Worm (Caenorhabditis elegans) whole organism, L4/young adult: Measurements from ENCODE around the gene W04E12.4.

Source experiments
- W03F9.2 ChIP-seq: fragments of 150-350 bp; optimal IDR thresholded peaks from 2 replicates; lab custom pipeline; 2014; ENCODE audit warnings: missing biosample characterization, missing genetic modification characterization
- dao-5 ChIP-seq: sonication (generic microtip); optimal IDR thresholded peaks from 2 replicates; lab custom pipeline; 2016; ENCODE audit warnings: missing genotype, missing genetic modification characterization, moderate library complexity, missing compliant biosample characterization
- him-1 ChIP-seq: sonication (generic microtip); optimal IDR thresholded peaks from 2 replicates; lab custom pipeline; 2016; ENCODE audit warnings: missing genotype, missing genetic modification reagents, missing genetic modification characterization, missing compliant biosample characterization

The W04E12.4 gene

DNA sequence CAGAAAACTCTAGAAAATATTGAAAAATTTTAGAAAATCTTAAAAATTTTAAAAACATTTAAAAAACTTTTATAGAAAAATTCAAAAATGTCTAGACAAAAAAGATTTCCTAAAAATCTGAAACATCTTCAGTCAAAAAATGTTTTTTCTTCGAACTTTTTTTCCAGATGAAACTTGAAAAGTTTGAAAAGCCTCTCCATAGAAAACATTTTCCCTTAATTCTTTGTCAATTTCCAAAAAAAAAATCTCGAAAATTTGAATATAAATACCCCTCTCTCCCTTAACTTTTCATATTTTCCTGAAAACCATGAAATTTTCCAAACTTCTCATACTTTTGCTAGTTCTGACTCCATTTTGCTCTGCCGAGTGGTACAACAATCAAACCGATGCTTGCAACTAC is 14.7 kb upstream of the W04E12.4 start, which contains the start of gene Y116F11A.3:
Gene Y116F11A.3, plus strand, starts transcription at position 301 of the 400 bp plus-strand sequence.
- no peak for TF ChIP-seq W03F9.2 (tag; lab: Kevin White, UChicago)
- no peak for TF ChIP-seq dao-5 (tag; lab: Kevin White, UChicago)
- TF ChIP-seq him-1: no peak

DNA sequence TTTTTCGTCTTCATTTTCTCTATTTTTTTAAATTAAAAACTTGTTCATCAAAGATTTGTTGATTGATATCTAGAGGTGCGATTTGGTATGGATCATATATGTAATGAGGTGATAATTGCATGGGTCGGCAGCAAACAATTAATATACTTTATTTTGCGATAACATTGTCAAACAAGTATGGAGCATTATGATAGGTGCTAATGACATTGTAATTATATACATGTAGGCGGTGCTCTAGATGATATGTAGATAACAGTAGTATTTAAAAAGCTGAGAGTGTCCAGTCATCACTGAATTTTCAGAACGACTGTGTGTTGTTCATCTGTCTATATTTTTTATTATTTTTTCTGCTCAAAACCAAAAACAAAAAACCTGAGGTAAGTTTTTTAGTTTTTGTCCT is 13.1 kb upstream of the W04E12.4 start, which contains the start of gene Y116F11A.1:
Gene Y116F11A.1, plus strand, starts transcription at position 301 of the 400 bp plus-strand sequence.
- no peak for TF ChIP-seq him-1
- TF ChIP-seq W03F9.2 (tag; lab: Kevin White, UChicago): no peak
- TF ChIP-seq dao-5 (tag; lab: Kevin White, UChicago): no peak

DNA sequence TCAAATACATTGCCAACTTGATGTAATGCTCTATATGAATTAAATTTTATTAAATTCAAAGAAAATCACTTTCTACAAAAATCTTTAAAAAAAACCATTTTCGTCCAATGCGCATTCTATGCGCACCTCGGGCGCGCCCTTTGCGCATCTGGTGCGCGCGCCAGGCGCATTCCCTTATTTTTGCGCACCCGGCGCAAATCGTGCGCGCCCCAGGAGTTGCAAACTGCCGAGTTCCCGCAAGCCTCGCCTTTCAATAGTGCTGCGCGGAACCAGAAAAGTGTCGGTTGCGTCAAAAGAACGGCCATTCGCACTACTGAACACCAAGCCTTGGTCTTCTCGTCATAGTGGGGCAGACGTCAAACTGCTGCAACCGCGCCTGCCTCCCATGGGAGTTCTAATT is 9.7 kb upstream of the W04E12.4 start:
- TF ChIP-seq him-1 (no peak), W03F9.2 (tag; lab: Kevin White, UChicago) (no peak), dao-5 (tag; lab: Kevin White, UChicago) (no peak)

DNA sequence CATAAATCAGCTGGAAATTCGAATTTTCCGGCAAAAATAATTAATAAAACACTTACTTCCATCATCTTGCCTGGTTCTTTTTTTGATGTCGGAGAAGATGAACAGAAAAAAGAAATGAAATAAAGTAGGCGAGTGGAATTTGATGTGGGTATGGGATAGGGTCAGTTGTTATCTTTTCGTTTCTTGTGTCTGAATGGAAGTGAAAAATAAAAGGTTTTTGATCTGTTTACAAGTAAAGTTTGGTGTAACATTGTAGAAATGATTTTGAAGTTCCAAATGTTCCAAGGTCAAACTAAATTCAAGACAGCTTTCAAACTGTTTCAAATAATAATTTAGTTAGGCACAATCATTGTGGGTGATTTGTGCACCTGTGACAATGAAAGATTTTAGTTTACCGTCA is 5.9 kb upstream of the W04E12.4 start, which contains the start of gene W04E12.7:
Gene W04E12.7, minus strand, starts transcription at position 101 of the 400 bp plus-strand sequence.
- TF ChIP-seq dao-5 (tag; lab: Kevin White, UChicago): no peak

DNA sequence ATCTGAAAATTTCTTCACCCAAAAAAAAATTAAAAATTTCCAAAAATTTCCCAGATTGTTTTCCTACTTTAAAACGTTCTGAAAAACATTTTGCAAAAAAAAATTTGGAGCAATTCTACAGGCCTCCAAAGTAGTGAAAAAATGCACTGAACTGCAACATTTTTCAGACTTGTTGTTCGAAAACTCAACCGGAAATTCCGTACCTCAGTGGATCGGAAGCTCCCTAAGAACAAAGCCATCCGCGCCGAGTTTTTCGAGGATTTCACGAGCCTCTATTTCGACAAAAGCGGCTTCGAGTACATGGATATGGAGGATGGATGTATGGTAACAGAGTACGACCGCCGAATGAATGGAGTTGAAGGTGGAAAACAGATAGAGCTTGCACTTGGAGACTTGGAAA is 5.3 kb upstream of the W04E12.4 start, which contains the start of gene fbxa-131:
Gene fbxa-131, plus strand, starts transcription at position 301 of the 400 bp plus-strand sequence.
- TF ChIP-seq him-1 (no peak), dao-5 (tag; lab: Kevin White, UChicago) (no peak), W03F9.2 (tag; lab: Kevin White, UChicago) (no peak)

DNA sequence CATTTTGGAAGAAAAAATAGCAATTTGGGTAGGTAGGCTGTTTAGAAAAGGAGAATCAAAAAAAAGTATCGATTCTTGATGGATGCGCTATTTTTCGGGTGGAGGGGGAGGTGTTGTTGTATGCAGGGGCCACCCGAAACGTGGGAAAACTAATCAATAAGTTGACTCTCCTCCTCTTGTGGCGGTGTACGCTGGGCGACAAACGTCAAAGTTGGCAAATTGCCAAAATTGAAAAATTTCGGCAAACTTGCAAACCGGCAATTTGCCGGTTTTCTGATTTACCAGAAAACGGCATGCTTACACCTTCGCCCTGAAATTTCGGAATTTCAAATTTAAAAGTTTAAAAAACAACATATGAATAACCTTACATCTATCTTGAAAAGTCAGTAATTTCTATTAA is 2.4 kb upstream of the W04E12.4 start, which contains the start of gene W04E12.2:
Gene W04E12.2, minus strand, starts transcription at position 101 of the 400 bp plus-strand sequence.
- TF ChIP-seq him-1 (no peak), W03F9.2 (tag; lab: Kevin White, UChicago) (no peak), dao-5 (tag; lab: Kevin White, UChicago) (no peak)

DNA sequence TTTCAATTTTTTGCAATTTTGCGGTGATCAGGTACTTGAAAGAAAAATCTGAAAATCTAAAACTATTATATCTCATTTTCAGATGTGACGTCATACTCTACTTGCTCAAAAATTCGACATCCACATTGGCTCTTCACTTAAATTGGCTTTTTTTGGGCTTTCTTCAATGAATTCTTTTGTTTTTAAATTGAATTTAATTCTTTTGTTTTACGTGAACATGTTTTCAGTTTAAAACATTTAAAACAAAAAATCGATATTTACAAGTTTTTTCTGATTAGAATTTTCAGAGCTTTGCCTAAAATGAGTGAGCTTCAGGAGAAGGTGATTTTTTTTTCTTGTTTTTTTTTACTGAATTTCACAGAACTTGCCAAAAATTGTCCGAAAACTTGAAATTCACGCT is 1.8 kb upstream of the W04E12.4 start, which contains the start of gene W04E12.3:
Gene W04E12.3, plus strand, starts transcription at position 301 of the 400 bp plus-strand sequence.
- TF ChIP-seq dao-5 (tag; lab: Kevin White, UChicago) (no peak), W03F9.2 (tag; lab: Kevin White, UChicago) (no peak), him-1 (no peak)

DNA sequence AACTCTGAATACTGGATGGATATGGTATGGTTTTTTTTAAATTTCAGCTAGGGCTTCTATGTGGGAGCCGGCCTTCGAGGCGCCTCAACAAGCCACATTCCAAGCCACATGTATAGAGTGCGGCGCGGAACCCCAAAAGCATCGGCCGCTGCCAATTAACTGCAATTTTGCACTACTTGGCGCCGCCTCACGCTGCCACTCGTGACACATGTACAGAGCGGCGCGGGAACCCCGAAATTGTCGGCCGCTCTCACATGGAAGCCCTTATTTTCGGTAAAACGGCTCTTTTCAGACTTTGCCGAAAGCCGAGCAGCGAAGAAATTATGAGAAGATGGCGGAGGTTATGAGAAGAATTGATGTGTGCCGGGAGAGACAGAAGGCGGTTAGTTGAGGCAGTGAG is 389 bp downstream of the W04E12.4 start:
- TF ChIP-seq him-1: no peak
- no peak for TF ChIP-seq W03F9.2 (tag; lab: Kevin White, UChicago)
- no peak for TF ChIP-seq dao-5 (tag; lab: Kevin White, UChicago)

DNA sequence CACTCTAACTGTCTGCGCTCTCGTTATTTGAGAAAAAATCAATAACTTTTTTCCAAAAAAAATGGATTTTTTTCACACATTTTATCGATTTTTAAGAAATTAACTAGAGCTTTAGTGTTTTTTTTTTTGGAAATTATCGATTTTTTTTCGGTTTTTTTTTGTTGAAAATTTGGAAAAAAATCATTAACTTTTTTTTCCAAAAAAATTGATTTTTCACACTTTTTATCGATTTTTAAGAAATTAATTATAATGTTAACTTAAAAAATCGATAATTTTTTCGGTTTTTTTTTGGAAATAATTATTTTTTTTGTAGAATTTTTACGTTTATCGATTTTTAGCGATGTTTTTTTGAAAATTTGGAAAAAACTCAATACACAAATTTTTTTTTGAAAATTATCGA is 805 bp downstream of the W04E12.4 start:
- TF ChIP-seq him-1: no peak

DNA sequence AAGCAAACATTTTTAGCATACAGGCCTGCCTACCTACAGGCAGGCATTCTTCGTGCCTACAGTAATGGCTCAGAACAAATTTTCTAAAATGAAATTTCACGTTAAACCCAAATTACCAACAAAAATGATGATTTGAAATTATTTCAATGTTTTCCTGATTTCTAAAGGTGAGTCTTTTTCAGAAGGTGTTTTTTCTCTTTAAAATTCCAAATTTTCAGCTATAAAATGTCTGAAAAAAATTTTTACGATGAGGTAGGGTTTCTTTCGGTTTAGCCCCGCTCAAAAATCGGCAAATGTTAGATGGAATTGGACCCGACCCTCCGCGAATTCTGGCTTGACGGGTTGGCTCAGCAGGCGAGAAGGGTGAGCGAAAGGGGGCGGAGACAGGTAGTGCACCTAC is 2.4 kb downstream of the W04E12.4 start, which contains the start of gene W04E12.5:
Gene W04E12.5, plus strand, starts transcription at position 301 of the 400 bp plus-strand sequence.
- TF ChIP-seq W03F9.2 (tag; lab: Kevin White, UChicago) (no peak), him-1 (no peak), dao-5 (tag; lab: Kevin White, UChicago) (no peak)

DNA sequence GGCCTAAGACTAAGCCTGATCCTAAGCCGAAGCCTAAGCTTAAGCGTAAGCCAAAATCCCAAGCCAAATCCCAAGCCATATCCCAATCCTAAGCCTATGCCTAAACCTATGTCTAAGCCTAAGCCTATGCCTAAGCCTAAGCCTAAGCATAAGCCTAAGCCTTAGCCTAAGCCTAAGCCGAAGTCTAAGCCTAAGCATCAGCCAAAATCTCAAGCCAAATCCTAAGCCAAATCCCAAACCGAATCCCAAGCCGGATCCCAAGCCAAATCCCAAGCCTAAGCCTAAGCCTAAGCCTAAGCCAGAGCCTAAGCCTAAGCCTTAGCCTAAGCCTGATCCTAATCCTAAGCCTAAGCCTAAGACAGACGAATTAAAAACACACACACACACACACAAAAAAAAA is 3.7 kb downstream of the W04E12.4 start:
- no peak for TF ChIP-seq W03F9.2 (tag; lab: Kevin White, UChicago)
- no peak for TF ChIP-seq dao-5 (tag; lab: Kevin White, UChicago)
- no peak for TF ChIP-seq him-1

DNA sequence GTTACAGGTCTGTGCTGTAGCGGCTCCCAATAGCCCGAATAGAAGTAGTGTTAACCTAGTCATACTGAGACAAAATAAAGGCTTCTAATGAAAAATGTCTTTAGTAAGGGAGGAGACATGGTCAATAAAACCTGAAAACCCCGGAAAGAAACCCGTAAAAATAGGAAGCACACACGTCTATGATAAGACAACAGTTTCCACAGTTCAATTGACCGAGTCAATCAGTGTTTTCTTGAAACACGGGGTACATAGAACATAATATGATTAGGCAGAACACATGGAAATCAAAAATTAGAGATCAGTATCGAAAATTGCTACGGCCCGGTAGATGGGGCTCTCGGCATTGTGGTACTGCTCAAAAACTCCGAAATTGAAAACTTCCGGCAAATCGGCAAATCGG is 7.7 kb downstream of the W04E12.4 start, which contains the start of gene clec-49:
Gene clec-49, minus strand, starts transcription at position 103 of the 400 bp plus-strand sequence.
- TF ChIP-seq dao-5 (tag; lab: Kevin White, UChicago) (no peak), him-1 (no peak), W03F9.2 (tag; lab: Kevin White, UChicago) (no peak)

DNA sequence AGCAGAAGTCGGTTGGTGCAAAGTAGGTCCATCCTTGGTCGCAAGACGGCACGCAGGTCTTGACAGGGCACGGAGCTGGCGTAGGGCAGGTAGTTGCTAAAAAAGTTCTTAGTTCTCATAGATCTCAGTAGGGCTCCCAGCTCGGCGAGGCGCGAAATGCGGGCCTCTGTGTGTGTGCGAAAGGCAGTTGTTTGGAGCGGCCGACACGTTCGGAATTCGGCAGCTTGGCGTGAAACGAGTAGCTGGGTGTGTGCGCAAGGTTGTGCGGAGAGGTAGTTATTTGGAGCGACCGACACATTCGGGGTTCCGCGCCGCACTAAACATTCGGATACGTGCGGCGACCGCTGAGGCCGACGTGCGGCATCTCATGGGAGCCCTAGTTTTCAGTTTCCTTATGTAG is 9.5 kb downstream of the W04E12.4 start:
- TF ChIP-seq W03F9.2 (tag; lab: Kevin White, UChicago) (no peak), dao-5 (tag; lab: Kevin White, UChicago) (no peak), him-1 (no peak)

DNA sequence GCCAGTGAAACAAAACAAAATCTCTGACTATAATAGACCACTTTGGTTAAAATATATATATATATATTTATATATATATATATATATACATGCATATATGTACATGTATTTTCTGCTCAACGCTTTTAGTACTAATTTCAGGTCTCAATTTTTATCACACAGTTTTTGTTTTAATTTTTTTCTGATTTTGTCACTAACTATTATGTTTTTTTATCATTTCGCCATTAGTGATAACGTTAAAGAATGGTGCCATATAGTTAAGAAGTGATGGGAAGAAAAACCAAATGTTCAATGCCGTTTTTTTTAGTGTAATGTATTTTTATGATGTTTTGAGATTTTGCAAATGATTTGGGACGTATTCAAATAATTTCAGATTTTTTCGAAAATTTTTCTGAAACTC is 10.9 kb downstream of the W04E12.4 start:
- TF ChIP-seq W03F9.2 (tag; lab: Kevin White, UChicago) (no peak), him-1 (no peak), dao-5 (tag; lab: Kevin White, UChicago) (no peak)

DNA sequence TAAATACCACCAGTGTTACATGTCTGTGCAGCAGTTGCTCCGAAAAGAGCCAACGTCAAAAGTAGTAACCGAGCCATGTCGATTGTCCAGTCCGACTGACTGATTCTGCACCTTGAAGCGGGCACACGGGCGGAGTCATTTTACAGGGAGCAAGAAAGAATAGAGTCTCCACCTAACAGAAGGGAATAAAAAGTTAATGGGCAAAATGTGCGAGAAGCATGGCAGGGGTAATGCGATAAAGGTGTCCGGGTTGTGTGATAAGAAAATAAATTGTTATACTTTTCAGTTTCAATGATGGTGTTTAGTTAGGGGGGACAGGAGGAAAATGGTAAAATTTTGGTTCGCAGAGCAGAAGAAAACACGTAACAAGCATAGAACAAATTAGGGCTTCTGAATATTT is 11.9 kb downstream of the W04E12.4 start, which contains the start of gene clec-50:
Gene clec-50, minus strand, starts transcription at position 109 of the 400 bp plus-strand sequence.
- TF ChIP-seq W03F9.2 (tag; lab: Kevin White, UChicago) (no peak), him-1 (no peak), dao-5 (tag; lab: Kevin White, UChicago) (no peak)
